Worm (Caenorhabditis elegans): ENCODE data around the gene Y44F5A.1.

ce11 chrIII:4221527-4221926 is 25.9 kb downstream of the Y44F5A.1 start:
- TF ChIP-seq daf-8 (GFP tag; IDR thresholded peaks at IDR 0.05) (no peak), lsy-2 (tag; optimal IDR thresholded peaks at IDR 0.05) (no peak), ceh-32 (tag; optimal IDR thresholded peaks at IDR 0.05; ENCODE audit: poor library complexity) (no peak), ceh-82 (tag; optimal IDR thresholded peaks at IDR 0.05) (no peak), snpc-4 (tag; optimal IDR thresholded peaks at IDR 0.05) (no peak)

Data from whole organism, L4 larva.